Worm (Caenorhabditis elegans): ENCODE results near the gene T02C12.5.
A peak's percentile ranks its signal among the peaks of the same experiment; 100 is the strongest.

Gene T02C12.5

ce11 chrIII:3984049-3984484, 43.9 kb downstream of the T02C12.5 start (continued):
- TF ChIP-seq efl-1 (optimal IDR thresholded peaks at IDR 0.05), result no peak
- peak in 1 of 2 experiments; percentile 44 for TF ChIP-seq efl-1 (GFP tag; optimal IDR thresholded peaks at IDR 0.05 in 1 of 2)
- peak; percentile 36 for TF ChIP-seq nhr-71 (tag; optimal IDR thresholded peaks at IDR 0.05)
- peak; percentile 40 for TF ChIP-seq nhr-47 (tag; optimal IDR thresholded peaks at IDR 0.05)
- no peak for TF ChIP-seq tlp-1 (tag; optimal IDR thresholded peaks at IDR 0.05)
- no peak for TF ChIP-seq efl-3 (GFP tag; optimal IDR thresholded peaks at IDR 0.05)
- no peak for TF ChIP-seq lin-39 (tag; optimal IDR thresholded peaks at IDR 0.05)

- no peak for TF ChIP-seq ceh-8 (GFP tag; optimal IDR thresholded peaks at IDR 0.05)
- TF ChIP-seq mdl-1 (tag; optimal IDR thresholded peaks at IDR 0.05), result peak in 1 of 2 experiments; percentile 64
- peak; percentile 75 for TF ChIP-seq nhr-20 (tag; optimal IDR thresholded peaks at IDR 0.05)
- TF ChIP-seq lin-13 (GFP tag; optimal IDR thresholded peaks at IDR 0.05), result peak; percentile 21
- no peak for TF ChIP-seq ama-1 (optimal IDR thresholded peaks at IDR 0.05)
- peak; percentile 43 for TF ChIP-seq tbx-2 (tag; optimal IDR thresholded peaks at IDR 0.05)
- peak; percentile 61 for TF ChIP-seq skn-1 (tag; optimal IDR thresholded peaks at IDR 0.05)
- TF ChIP-seq unc-62 (GFP tag; optimal IDR thresholded peaks at IDR 0.05), result no peak
- peak; percentile 81 for TF ChIP-seq nhr-71 (tag; optimal IDR thresholded peaks at IDR 0.05)
- peak; percentile 41; the same call in 1 of the 2 replicates for TF ChIP-seq nhr-19 (GFP tag; conservative IDR thresholded peaks at IDR 0.05)
- no peak for TF ChIP-seq nhr-76 (tag; optimal IDR thresholded peaks at IDR 0.05)
- no peak for TF ChIP-seq efl-3 (GFP tag; optimal IDR thresholded peaks at IDR 0.05)
- TF ChIP-seq snu-23 (GFP tag; optimal IDR thresholded peaks at IDR 0.05), result peak; percentile 74
- peak in 2 of 3 experiments; percentile 21 to 71 for TF ChIP-seq ceh-82 (tag; optimal IDR thresholded peaks at IDR 0.05)
- TF ChIP-seq mab-9 (GFP tag; IDR thresholded peaks at IDR 0.05), result no peak
- TF ChIP-seq snpc-4 (tag; optimal IDR thresholded peaks at IDR 0.05), result peak; percentile 28
- no peak for TF ChIP-seq ceh-90 (tag; optimal IDR thresholded peaks at IDR 0.05)
- peak in 1 of 2 experiments; percentile 3 for TF ChIP-seq ztf-11 (tag; optimal IDR thresholded peaks at IDR 0.05)
- no peak for TF ChIP-seq vab-15 (tag; optimal IDR thresholded peaks at IDR 0.05)
- peak; percentile 59 for TF ChIP-seq nhr-47 (tag; optimal IDR thresholded peaks at IDR 0.05)
- peak; percentile 36 for TF ChIP-seq jun-1 (tag; optimal IDR thresholded peaks at IDR 0.05)
- TF ChIP-seq unc-30 (tag; optimal IDR thresholded peaks at IDR 0.05), result no peak
- TF ChIP-seq ztf-4 (tag; optimal IDR thresholded peaks at IDR 0.05), result no peak
- TF ChIP-seq dpl-1 (GFP tag; optimal IDR thresholded peaks at IDR 0.05), result peak; percentile 14 to 60 (median 34)
- peak; percentile 68 for TF ChIP-seq mep-1 (tag; optimal IDR thresholded peaks at IDR 0.05)
- TF ChIP-seq swsn-7 (tag; optimal IDR thresholded peaks at IDR 0.05), result peak; percentile 64
- TF ChIP-seq fkh-10 (GFP tag; optimal IDR thresholded peaks at IDR 0.05), result peak; percentile 26
- peak; percentile 54 for TF ChIP-seq fkh-8 (tag; optimal IDR thresholded peaks at IDR 0.05)
- TF ChIP-seq F16B12.6 (tag; optimal IDR thresholded peaks at IDR 0.05), result no peak
- no peak for TF ChIP-seq pag-3 (tag; optimal IDR thresholded peaks at IDR 0.05; ENCODE audit: borderline replicate concordance, insufficient read depth)
- TF ChIP-seq lin-14 (GFP tag; optimal IDR thresholded peaks at IDR 0.05), result peak; percentile 91
- peak; percentile 68 for TF ChIP-seq nhr-85 (tag)
- TF ChIP-seq elt-2 (tag; optimal IDR thresholded peaks at IDR 0.05), result peak; percentile 46
- peak; percentile 10 for TF ChIP-seq unc-86 (tag; optimal IDR thresholded peaks at IDR 0.05)
- no peak for TF ChIP-seq egl-27 (tag; optimal IDR thresholded peaks at IDR 0.05)
- peak; percentile 13 for TF ChIP-seq C16A3.4 (tag; optimal IDR thresholded peaks at IDR 0.05)
- TF ChIP-seq nhr-90 (tag; optimal IDR thresholded peaks at IDR 0.05; ENCODE audit: poor library complexity), result no peak
- peak; percentile 28 for TF ChIP-seq xbp-1 (tag; optimal IDR thresholded peaks at IDR 0.05)
- TF ChIP-seq lin-39 (tag; optimal IDR thresholded peaks at IDR 0.05), result no peak
- TF ChIP-seq dsc-1 (tag; optimal IDR thresholded peaks at IDR 0.05), result peak; percentile 49
- no peak for TF ChIP-seq aha-1 (tag; optimal IDR thresholded peaks at IDR 0.05)
- peak; percentile 65 for TF ChIP-seq rnt-1 (tag; optimal IDR thresholded peaks at IDR 0.05)
- no peak for TF ChIP-seq unc-130 (tag; optimal IDR thresholded peaks at IDR 0.05)
- TF ChIP-seq lin-35 (GFP tag; optimal IDR thresholded peaks at IDR 0.05), result peak; percentile 52 to 58
- peak; percentile 48 to 59 for TF ChIP-seq efl-1 (optimal IDR thresholded peaks at IDR 0.05)
- TF ChIP-seq efl-1 (GFP tag; optimal IDR thresholded peaks at IDR 0.05 in 1 of 2), result peak; percentile 34 to 92
- TF ChIP-seq blmp-1 (tag; optimal IDR thresholded peaks at IDR 0.05), result peak; percentile 27
- TF ChIP-seq mef-2 (tag; optimal IDR thresholded peaks at IDR 0.05), result no peak
These were observed 47.9 kb downstream of the T02C12.5 start for ce11 chrIII:3979980-3980631.
